Worm (Caenorhabditis elegans): ENCODE results near the gene sfxn-2.

The sfxn-2 gene

ce11 chrX:7984742-7985141 lies 26.6 kb upstream of the sfxn-2 start:
- no peak for TF ChIP-seq Y5F2A.4 (GFP tag; optimal IDR thresholded peaks at IDR 0.05)
- peak; percentile 37 for TF ChIP-seq dve-1 (tag; optimal IDR thresholded peaks at IDR 0.05; ENCODE audit: insufficient read depth)
- TF ChIP-seq daf-16 (GFP tag; optimal IDR thresholded peaks at IDR 0.05) = no peak
- TF ChIP-seq daf-16 (tag; optimal IDR thresholded peaks at IDR 0.05) = peak; percentile 48
- TF ChIP-seq mdl-1 (tag; optimal IDR thresholded peaks at IDR 0.05) = no peak

ce11 chrX:7982047-7982446 lies 23.9 kb upstream of the sfxn-2 start, which contains the start of gene his-71:
Gene his-71, minus strand, starts transcription at chrX:7982070.
- TF ChIP-seq nhr-6 (tag; optimal IDR thresholded peaks at IDR 0.05) (no peak), hlh-30 (tag; optimal IDR thresholded peaks at IDR 0.05; ENCODE audit: insufficient read depth) (peak; percentile 68), tag-97 (GFP tag; IDR thresholded peaks at IDR 0.05) (no peak), rbr-2 (tag; optimal IDR thresholded peaks at IDR 0.05) (no peak), ceh-44 (GFP tag; IDR thresholded peaks at IDR 0.05) (no peak)

- no peak for TF ChIP-seq php-3 (GFP tag; IDR thresholded peaks at IDR 0.05)
- no peak for TF ChIP-seq unc-130 (GFP tag; optimal IDR thresholded peaks at IDR 0.05)
- no peak for TF ChIP-seq ceh-82 (tag; optimal IDR thresholded peaks at IDR 0.05)
- TF ChIP-seq zfp-2 (tag; optimal IDR thresholded peaks at IDR 0.05) = no peak
- no peak for TF ChIP-seq cey-2 (tag; optimal IDR thresholded peaks at IDR 0.05; ENCODE audit: borderline replicate concordance, insufficient read depth)
- TF ChIP-seq daf-19 (GFP tag; conservative IDR thresholded peaks at IDR 0.05) = no peak
- no peak for TF ChIP-seq egl-43 (GFP tag; IDR thresholded peaks at IDR 0.05)
- TF ChIP-seq ztf-7 (tag; optimal IDR thresholded peaks at IDR 0.05) = no peak
- no peak for TF ChIP-seq lin-1 (GFP tag; IDR thresholded peaks at IDR 0.05)
- no peak for TF ChIP-seq fos-1 (tag; optimal IDR thresholded peaks at IDR 0.05)
- no peak for TF ChIP-seq nhr-76 (tag; optimal IDR thresholded peaks at IDR 0.05)
- TF ChIP-seq arid-1 (GFP tag; conservative IDR thresholded peaks at IDR 0.05) = no peak
- no peak for TF ChIP-seq daf-8 (GFP tag; IDR thresholded peaks at IDR 0.05)
Observed at ce11 chrX:7977452-7977851, 19.3 kb upstream of the sfxn-2 start.

- no peak for TF ChIP-seq mes-2 (tag; optimal IDR thresholded peaks at IDR 0.05; ENCODE audit: poor library complexity, severe bottlenecking)
- no peak for TF ChIP-seq madf-5 (GFP tag; IDR thresholded peaks at IDR 0.05)
- TF ChIP-seq cey-2 (tag; optimal IDR thresholded peaks at IDR 0.05; ENCODE audit: borderline replicate concordance, insufficient read depth) = no peak
- TF ChIP-seq dmd-8 (GFP tag; IDR thresholded peaks at IDR 0.05) = no peak
- no peak for TF ChIP-seq lim-7 (GFP tag; IDR thresholded peaks at IDR 0.05)
- no peak for TF ChIP-seq dmd-6 (GFP tag; IDR thresholded peaks at IDR 0.05)
- TF ChIP-seq mdt-29 (GFP tag; IDR thresholded peaks at IDR 0.05) = no peak
- TF ChIP-seq daf-8 (GFP tag; IDR thresholded peaks at IDR 0.05) = no peak
- no peak for TF ChIP-seq Y105C5A.15 (GFP tag; IDR thresholded peaks at IDR 0.05)
- no peak for TF ChIP-seq jun-1 (tag; optimal IDR thresholded peaks at IDR 0.05)
- no peak for TF ChIP-seq nhr-102 (tag; optimal IDR thresholded peaks at IDR 0.05)
- no peak for TF ChIP-seq daf-19 (GFP tag; conservative IDR thresholded peaks at IDR 0.05)
- TF ChIP-seq F26F4.8 (GFP tag; conservative IDR thresholded peaks at IDR 0.05) = no peak
Observed at ce11 chrX:7976400-7976799, 18.3 kb upstream of the sfxn-2 start, which contains the start of gene F45E1.5. Gene F45E1.5, plus strand, starts transcription at chrX:7976700.

ce11 chrX:7975741-7976140 lies 17.6 kb upstream of the sfxn-2 start:
- TF ChIP-seq daf-16 (GFP tag; optimal IDR thresholded peaks at IDR 0.05) (no peak), daf-16 (tag; optimal IDR thresholded peaks at IDR 0.05) (peak; percentile 93), dve-1 (tag; optimal IDR thresholded peaks at IDR 0.05; ENCODE audit: insufficient read depth) (peak; percentile 23), ZK546.5 (tag; optimal IDR thresholded peaks at IDR 0.05) (no peak), lim-7 (GFP tag; IDR thresholded peaks at IDR 0.05) (no peak), rbr-2 (tag; optimal IDR thresholded peaks at IDR 0.05) (no peak), dmd-8 (GFP tag; IDR thresholded peaks at IDR 0.05) (no peak), unc-62 (GFP tag; optimal IDR thresholded peaks at IDR 0.05 in 1 of 2) (peak in 1 of 2 experiments; percentile 7), unc-62 (tag; optimal IDR thresholded peaks at IDR 0.05) (no peak), madf-9 (GFP tag; conservative IDR thresholded peaks at IDR 0.05) (no peak), nhr-48 (tag; optimal IDR thresholded peaks at IDR 0.05) (no peak), daf-19 (GFP tag; conservative IDR thresholded peaks at IDR 0.05) (no peak), zag-1 (tag; optimal IDR thresholded peaks at IDR 0.05) (no peak), F26F4.8 (GFP tag; conservative IDR thresholded peaks at IDR 0.05) (no peak), F49E8.2 (tag; optimal IDR thresholded peaks at IDR 0.05; ENCODE audit: borderline replicate concordance) (no peak), pqm-1 (tag; optimal IDR thresholded peaks at IDR 0.05) (peak; percentile 35), nhr-237 (tag; optimal IDR thresholded peaks at IDR 0.05) (no peak), nhr-11 (tag; optimal IDR thresholded peaks at IDR 0.05) (no peak), egl-43 (GFP tag; IDR thresholded peaks at IDR 0.05) (no peak), D1046.2 (GFP tag; IDR thresholded peaks at IDR 0.05) (no peak), spr-1 (tag; optimal IDR thresholded peaks at IDR 0.05) (no peak)
